Worm (Caenorhabditis elegans): ENCODE results near the gene T22B2.5.

Gene T22B2.5

ce11 chrX:3895577-3895976, 15.6 kb downstream of the T22B2.5 start, which contains the start of gene F47F2.3:
TSS of gene F47F2.3 (minus strand) at chrX:3895677.
- no peak for TF ChIP-seq ZK546.5 (tag; optimal IDR thresholded peaks at IDR 0.05)
- TF ChIP-seq unc-55 (GFP tag; optimal IDR thresholded peaks at IDR 0.05), result no peak
- TF ChIP-seq nhr-237 (tag; optimal IDR thresholded peaks at IDR 0.05), result no peak
- TF ChIP-seq fos-1 (tag; optimal IDR thresholded peaks at IDR 0.05), result no peak
- no peak for TF ChIP-seq ztf-1 (GFP tag; conservative IDR thresholded peaks at IDR 0.05)
- no peak for TF ChIP-seq lin-13 (GFP tag; optimal IDR thresholded peaks at IDR 0.05)
- TF ChIP-seq peb-1 (tag; optimal IDR thresholded peaks at IDR 0.05), result no peak
- TF ChIP-seq sem-4 (tag; optimal IDR thresholded peaks at IDR 0.05), result no peak
- no peak for TF ChIP-seq mdl-1 (tag; optimal IDR thresholded peaks at IDR 0.05)
- TF ChIP-seq nhr-129 (tag; optimal IDR thresholded peaks at IDR 0.05), result no peak
- no peak for TF ChIP-seq ztf-11 (tag; optimal IDR thresholded peaks at IDR 0.05)
- TF ChIP-seq skn-1 (tag; optimal IDR thresholded peaks at IDR 0.05), result no peak
- no peak for TF ChIP-seq Y55F3AM.14 (GFP tag; optimal IDR thresholded peaks at IDR 0.05)
- TF ChIP-seq ama-1 (optimal IDR thresholded peaks at IDR 0.05), result no peak
- TF ChIP-seq lsy-2 (tag; optimal IDR thresholded peaks at IDR 0.05), result no peak
- no peak for TF ChIP-seq nhr-21 (tag; optimal IDR thresholded peaks at IDR 0.05)
- no peak for TF ChIP-seq egl-27 (tag; optimal IDR thresholded peaks at IDR 0.05)
- no peak for TF ChIP-seq nhr-10 (tag; optimal IDR thresholded peaks at IDR 0.05)

DNA sequence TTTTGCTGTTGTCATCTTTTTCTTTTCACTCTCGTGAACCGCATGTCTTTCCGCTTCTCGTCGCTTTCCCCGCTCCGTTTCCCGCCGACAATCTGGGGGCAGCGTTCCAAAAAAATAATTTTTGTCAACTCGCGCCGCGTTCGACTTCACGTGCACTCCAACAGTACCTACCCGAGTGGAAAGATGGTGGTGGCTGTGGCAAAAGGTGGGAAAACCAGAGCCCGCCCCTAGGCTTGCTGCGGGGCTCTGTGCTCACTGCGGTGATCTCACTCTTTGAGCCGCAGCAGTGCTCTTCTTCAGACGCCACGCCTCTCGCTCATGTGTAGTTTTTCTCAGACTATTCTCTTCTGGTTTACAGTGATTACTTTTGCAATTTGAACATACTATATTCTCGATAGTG, 23.6 kb downstream of the T22B2.5 start:
- no peak for TF ChIP-seq dmd-4 (tag; optimal IDR thresholded peaks at IDR 0.05)
- no peak for TF ChIP-seq R02D3.7 (tag; optimal IDR thresholded peaks at IDR 0.05)
- no peak for TF ChIP-seq Y55F3AM.14 (GFP tag; optimal IDR thresholded peaks at IDR 0.05)
- no peak for TF ChIP-seq aly-2 (tag; optimal IDR thresholded peaks at IDR 0.05)
- TF ChIP-seq skn-1 (tag; optimal IDR thresholded peaks at IDR 0.05), result no peak
- TF ChIP-seq mab-5 (tag; optimal IDR thresholded peaks at IDR 0.05), result no peak
- TF ChIP-seq nhr-12 (tag; optimal IDR thresholded peaks at IDR 0.05), result no peak
- no peak for TF ChIP-seq ceh-16 (tag; optimal IDR thresholded peaks at IDR 0.05)
- TF ChIP-seq crh-2 (tag; optimal IDR thresholded peaks at IDR 0.05), result no peak
- no peak for TF ChIP-seq nhr-129 (tag; optimal IDR thresholded peaks at IDR 0.05)
- no peak for TF ChIP-seq elt-1 (tag; optimal IDR thresholded peaks at IDR 0.05)
- no peak for TF ChIP-seq ama-1 (optimal IDR thresholded peaks at IDR 0.05)
- TF ChIP-seq lin-11 (tag; optimal IDR thresholded peaks at IDR 0.05), result no peak
- TF ChIP-seq unc-39 (tag; optimal IDR thresholded peaks at IDR 0.05), result no peak
- no peak for TF ChIP-seq nhr-77 (tag; optimal IDR thresholded peaks at IDR 0.05)
- TF ChIP-seq ztf-1 (GFP tag; conservative IDR thresholded peaks at IDR 0.05), result no peak
- no peak for TF ChIP-seq mdl-1 (tag; optimal IDR thresholded peaks at IDR 0.05)
- TF ChIP-seq sma-9 (GFP tag; optimal IDR thresholded peaks at IDR 0.05), result no peak
- no peak for TF ChIP-seq sma-9 (tag; optimal IDR thresholded peaks at IDR 0.05)

- TF ChIP-seq nhr-237 (tag; optimal IDR thresholded peaks at IDR 0.05), result no peak
- TF ChIP-seq R02D3.7 (tag; optimal IDR thresholded peaks at IDR 0.05), result no peak
- no peak for TF ChIP-seq F13H6.1 (tag; optimal IDR thresholded peaks at IDR 0.05)
Observed at ce11 chrX:3878233-3878632, 32.9 kb downstream of the T22B2.5 start, which contains the start of gene F47F2.1. TSS of gene F47F2.1 (plus strand) at chrX:3878533.

- TF ChIP-seq zag-1 (tag; optimal IDR thresholded peaks at IDR 0.05) (no peak), sma-9 (GFP tag; optimal IDR thresholded peaks at IDR 0.05) (no peak), sma-9 (tag; optimal IDR thresholded peaks at IDR 0.05) (no peak), aly-2 (tag; optimal IDR thresholded peaks at IDR 0.05) (no peak), blmp-1 (tag; optimal IDR thresholded peaks at IDR 0.05; ENCODE audit: insufficient read depth) (no peak), dmd-4 (tag; optimal IDR thresholded peaks at IDR 0.05) (no peak), crh-2 (tag; optimal IDR thresholded peaks at IDR 0.05) (no peak), ztf-1 (GFP tag; conservative IDR thresholded peaks at IDR 0.05) (no peak), lin-13 (GFP tag; optimal IDR thresholded peaks at IDR 0.05) (no peak), lin-11 (tag; optimal IDR thresholded peaks at IDR 0.05) (no peak), sma-3 (GFP tag; optimal IDR thresholded peaks at IDR 0.05) (no peak), R02D3.7 (tag; optimal IDR thresholded peaks at IDR 0.05) (no peak), Y55F3AM.14 (GFP tag; optimal IDR thresholded peaks at IDR 0.05) (no peak), gmeb-1 (tag; optimal IDR thresholded peaks at IDR 0.05) (no peak)
Observed at ce11 chrX:3875714-3876113, 35.5 kb downstream of the T22B2.5 start.

DNA sequence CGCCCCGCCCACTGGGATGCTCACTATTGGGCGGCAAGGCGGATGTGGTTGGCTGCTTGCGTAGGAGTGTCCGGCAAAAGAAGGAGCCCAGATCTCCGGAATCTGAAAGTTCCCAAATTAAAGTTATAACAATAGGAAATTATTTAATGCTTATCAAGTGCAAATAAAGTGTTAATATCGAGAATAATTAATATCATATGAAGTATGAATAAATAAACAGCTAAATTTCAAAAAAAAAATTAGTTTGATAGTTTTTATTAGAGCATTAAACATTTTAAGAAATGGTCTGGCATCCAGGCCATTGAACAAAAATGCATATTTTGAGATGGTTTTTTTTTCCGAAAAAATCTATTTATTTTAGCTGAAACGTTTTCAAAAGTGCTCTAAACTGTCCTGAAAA, 37.7 kb downstream of the T22B2.5 start, which contains the start of gene lim-4:
Gene lim-4, minus strand, starts transcription at position 101 of the 400 bp plus-strand sequence.
- no peak for TF ChIP-seq ztf-4 (tag; optimal IDR thresholded peaks at IDR 0.05)
- no peak for TF ChIP-seq lin-11 (tag; optimal IDR thresholded peaks at IDR 0.05)
- no peak for TF ChIP-seq ceh-82 (tag; optimal IDR thresholded peaks at IDR 0.05)
- TF ChIP-seq elt-3 (tag; optimal IDR thresholded peaks at IDR 0.05), result no peak
- no peak for TF ChIP-seq ZK546.5 (tag; optimal IDR thresholded peaks at IDR 0.05)
- TF ChIP-seq C34F6.9 (tag; optimal IDR thresholded peaks at IDR 0.05), result no peak

Measured in whole organism, L2 larva.